Fruit fly (Drosophila melanogaster) S2 (cell line): ENCODE results near the gene Muc68Ca.

Experiments used
- CG8478 ChIP-seq: fragments of >200 bp; optimal IDR thresholded peaks from 2 replicates; lab custom pipeline; 2018
- CTCF ChIP-seq, 2 experiments: fragments of >200 bp; optimal IDR thresholded peaks; 2 replicates each; lab custom pipeline; 2018

DNA sequence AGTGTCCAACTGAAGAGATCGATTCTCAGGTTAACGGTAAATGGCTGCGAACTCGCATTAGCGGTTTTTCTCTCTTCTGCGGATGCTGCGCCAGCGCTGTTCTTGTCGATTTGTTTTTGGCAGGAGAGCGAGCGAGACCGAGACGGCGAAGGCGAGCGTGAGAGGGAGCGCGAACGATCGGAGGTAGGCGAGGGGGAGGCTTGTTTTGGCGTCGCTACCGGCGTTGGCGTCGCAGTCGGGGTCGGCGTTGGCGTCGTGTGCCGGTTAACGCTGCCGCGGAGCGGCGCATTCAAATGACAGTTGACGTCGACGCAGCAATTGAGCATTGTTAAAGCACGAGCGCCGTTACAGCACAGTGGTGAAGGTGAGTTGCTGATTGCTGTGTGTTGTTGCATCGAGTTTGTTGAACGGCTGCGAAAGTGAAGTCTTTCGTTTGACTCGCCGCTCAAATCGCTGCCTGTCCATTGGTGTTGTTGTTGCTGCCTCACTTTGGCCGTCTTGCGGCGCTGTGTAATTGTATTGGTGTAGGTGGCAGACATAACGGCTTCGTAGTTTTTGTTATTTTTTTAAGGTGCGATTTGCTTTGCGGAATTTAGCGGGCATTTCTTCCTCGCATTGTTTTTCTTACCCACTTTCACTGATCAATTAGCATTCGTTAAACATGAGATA is 33.0 kb downstream of the Muc68Ca start:
- no peak for TF ChIP-seq CG8478 (lab: Kevin White, UChicago)
- TF ChIP-seq CTCF (optimal IDR thresholded peaks at IDR 0.05; lab: Kevin White, UChicago) = no peak
